Fruit fly (Drosophila melanogaster) whole organism, embryonic: ENCODE data around the gene cv-c.

Source experiments
- Abd-B ChIP-seq: fragments of 200-800 bp; sonication (Bioruptor generic); optimal IDR thresholded peaks from 2 replicates; lab custom pipeline; 2018; ENCODE audit warnings: missing biosample characterization, mild to moderate bottlenecking, missing genetic modification characterization, moderate library complexity
- Asciz ChIP-seq: fragments of 200-800 bp; sonication (Bioruptor generic); optimal IDR thresholded peaks from 2 replicates; lab custom pipeline; 2017; ENCODE audit warnings: missing biosample characterization, mild to moderate bottlenecking, missing genetic modification characterization, missing genetic modification reagents
- Atf6 ChIP-seq: fragments of 200-800 bp; sonication (Bioruptor generic); IDR thresholded peaks from 2 replicates; pipeline ENCODE4 v1.3.6; 2022; ENCODE audit warnings: missing biosample characterization, missing genetic modification characterization
- Awh ChIP-seq: fragments of 200-800 bp; sonication (Bioruptor generic); IDR thresholded peaks from 2 replicates; pipeline ENCODE4, ENCODE4 v1.3.6; 2022; ENCODE audit warnings: missing biosample characterization, missing genetic modification characterization
- C15 ChIP-seq: fragments of 200-800 bp; sonication (Bioruptor generic); IDR thresholded peaks from 3 replicates; pipeline ENCODE4 v1.3.6; 2022; ENCODE audit warnings: missing biosample characterization, missing genetic modification characterization
- CG1024 ChIP-seq: fragments of 200-800 bp; sonication (Bioruptor generic); IDR thresholded peaks from 2 replicates; pipeline ENCODE4 v1.3.6; 2022; ENCODE audit warnings: missing biosample characterization, missing genetic modification characterization
- CG11456 ChIP-seq: fragments of 200-800 bp; sonication (Bioruptor generic); IDR thresholded peaks from 3 replicates; pipeline ENCODE4 v1.3.6; 2022; ENCODE audit warnings: missing biosample characterization, missing genetic modification characterization
- CG12391 ChIP-seq: fragments of 200-800 bp; sonication (Bioruptor generic); optimal IDR thresholded peaks from 3 replicates; lab custom pipeline; 2018; ENCODE audit warnings: missing biosample characterization, mild to moderate bottlenecking, missing genetic modification characterization, moderate library complexity
- CG14050 ChIP-seq: fragments of 200-800 bp; sonication (Bioruptor generic); IDR thresholded peaks from 3 replicates; pipeline ENCODE4 v1.3.6; 2022; ENCODE audit warnings: missing biosample characterization, missing genetic modification characterization
- CG15011 ChIP-seq: fragments of 200-800 bp; sonication (Bioruptor generic); optimal IDR thresholded peaks from 3 replicates; lab custom pipeline; 2018; ENCODE audit warnings: missing biosample characterization, mild to moderate bottlenecking, missing genetic modification characterization
- CG15601 ChIP-seq: fragments of 200-800 bp; sonication (Bioruptor generic); optimal IDR thresholded peaks from 3 replicates; lab custom pipeline; 2019; ENCODE audit warnings: missing biosample characterization, mild to moderate bottlenecking, missing genetic modification characterization, moderate library complexity
- CG17829 ChIP-seq: fragments of 200-800 bp; optimal IDR thresholded peaks from 2 replicates; lab custom pipeline; 2019; ENCODE audit warnings: missing biosample characterization, mild to moderate bottlenecking, missing genetic modification characterization, moderate library complexity
- CG2116 ChIP-seq: fragments of 200-800 bp; sonication (Bioruptor generic); optimal IDR thresholded peaks from 3 replicates; lab custom pipeline; 2018; ENCODE audit warnings: missing biosample characterization, mild to moderate bottlenecking, missing genetic modification characterization
- CG30020 ChIP-seq: fragments of 200-800 bp; optimal IDR thresholded peaks from 2 replicates; lab custom pipeline; 2019; ENCODE audit warnings: missing biosample characterization, mild to moderate bottlenecking, missing genetic modification characterization, moderate library complexity
- CG30431 ChIP-seq: fragments of 200-800 bp; sonication (Bioruptor generic); optimal IDR thresholded peaks from 2 replicates; lab custom pipeline; 2017; ENCODE audit warnings: missing biosample characterization, missing genetic modification characterization
- CG3065 ChIP-seq: fragments of 200-800 bp; sonication (Bioruptor generic); optimal IDR thresholded peaks from 2 replicates; lab custom pipeline; 2016; ENCODE audit warnings: missing biosample characterization, missing genetic modification characterization
- CG3726 ChIP-seq: fragments of 200-800 bp; sonication (Bioruptor generic); IDR thresholded peaks from 3 replicates; pipeline ENCODE4, ENCODE4 v1.3.6; 2022; ENCODE audit warnings: missing biosample characterization, missing genetic modification characterization
- CG4617 ChIP-seq: fragments of 200-800 bp; sonication (Bioruptor generic); optimal IDR thresholded peaks from 3 replicates; lab custom pipeline; 2016; ENCODE audit warnings: missing biosample characterization, missing genetic modification characterization, borderline replicate concordance
- CG4820 ChIP-seq: fragments of 200-800 bp; sonication (Bioruptor generic); optimal IDR thresholded peaks from 3 replicates; lab custom pipeline; 2016; ENCODE audit warnings: missing biosample characterization, missing genetic modification characterization
- CG5180 ChIP-seq: fragments of 200-800 bp; sonication (Bioruptor generic); optimal IDR thresholded peaks from 3 replicates; lab custom pipeline; 2017; ENCODE audit warnings: missing biosample characterization, missing genetic modification characterization, mild to moderate bottlenecking, moderate library complexity, missing genetic modification reagents
- CG6654 ChIP-seq: fragments of 200-800 bp; sonication (Bioruptor generic); optimal IDR thresholded peaks from 2 replicates; lab custom pipeline; 2017; ENCODE audit warnings: missing biosample characterization, mild to moderate bottlenecking, missing genetic modification characterization
- CG7556 ChIP-seq: fragments of 200-800 bp; sonication (Bioruptor generic); optimal IDR thresholded peaks from 2 replicates; lab custom pipeline; 2017; ENCODE audit warnings: missing biosample characterization, mild to moderate bottlenecking, missing genetic modification characterization
- CG9437 ChIP-seq: fragments of 200-800 bp; sonication (Bioruptor generic); optimal IDR thresholded peaks from 2 replicates; lab custom pipeline; 2018; ENCODE audit warnings: missing biosample characterization, mild to moderate bottlenecking, missing genetic modification characterization
- CHES-1-like ChIP-seq: fragments of 200-800 bp; sonication (Bioruptor generic); optimal IDR thresholded peaks from 2 replicates; lab custom pipeline; 2016; ENCODE audit warnings: missing biosample characterization, missing genetic modification characterization
- D19B ChIP-seq: fragments of 200-800 bp; sonication (Bioruptor generic); optimal IDR thresholded peaks from 2 replicates; lab custom pipeline; 2017; ENCODE audit warnings: missing biosample characterization, mild to moderate bottlenecking, missing genetic modification characterization
- E2f1 ChIP-seq: fragments of 200-800 bp; sonication (Bioruptor generic); IDR thresholded peaks from 2 replicates; pipeline ENCODE4 v1.3.6; 2022; ENCODE audit warnings: missing biosample characterization, missing genetic modification characterization
- H15 ChIP-seq: fragments of 200-800 bp; sonication (Bioruptor generic); IDR thresholded peaks from 3 replicates; pipeline ENCODE4 v1.3.6; 2022; ENCODE audit warnings: missing biosample characterization, missing genetic modification characterization
- MBD-R2 ChIP-seq: fragments of 200-800 bp; sonication (Bioruptor generic); IDR thresholded peaks from 2 replicates; pipeline ENCODE4 v1.3.6; 2022; ENCODE audit warnings: missing biosample characterization, missing genetic modification characterization
- Opbp ChIP-seq: fragments of 200-800 bp; sonication (Bioruptor generic); IDR thresholded peaks from 3 replicates; pipeline ENCODE4 v1.3.6; 2022; ENCODE audit warnings: missing biosample characterization, missing genetic modification characterization; ENCODE audit not compliant: partially characterized antibody
- Ravus ChIP-seq: fragments of 200-800 bp; sonication (Bioruptor generic); IDR thresholded peaks from 2 replicates; pipeline ENCODE4 v1.3.6; 2022; ENCODE audit warnings: missing biosample characterization, missing genetic modification characterization
- Sox102F ChIP-seq: fragments of 200-800 bp; sonication (Bioruptor generic); optimal IDR thresholded peaks from 2 replicates; lab custom pipeline; 2018; ENCODE audit warnings: missing biosample characterization, mild to moderate bottlenecking, missing genetic modification characterization, moderate library complexity
- Taf1 ChIP-seq: fragments of 200-800 bp; sonication (Bioruptor generic); IDR thresholded peaks from 2 replicates; pipeline ENCODE4 v1.3.6; 2022; ENCODE audit warnings: missing biosample characterization, missing genetic modification characterization
- Vsx1 ChIP-seq: fragments of 200-800 bp; sonication (Bioruptor generic); optimal IDR thresholded peaks from 2 replicates; lab custom pipeline; 2017; ENCODE audit warnings: missing biosample characterization, mild to moderate bottlenecking, missing genetic modification characterization, missing genetic modification reagents
- chm ChIP-seq: fragments of 200-800 bp; sonication (Bioruptor generic); IDR thresholded peaks from 2 replicates; pipeline ENCODE4 v1.3.6; 2022; ENCODE audit warnings: missing biosample characterization, missing genetic modification characterization
- dysf ChIP-seq: fragments of 200-800 bp; sonication (Bioruptor generic); IDR thresholded peaks from 3 replicates; pipeline ENCODE4 v1.3.6; 2022; ENCODE audit warnings: missing biosample characterization, missing genetic modification characterization
- eyg ChIP-seq: fragments of 200-800 bp; sonication (Bioruptor generic); optimal IDR thresholded peaks from 3 replicates; lab custom pipeline; 2016; ENCODE audit warnings: missing biosample characterization, missing genetic modification characterization
- fd64A ChIP-seq: fragments of 200-800 bp; sonication (Bioruptor generic); optimal IDR thresholded peaks from 3 replicates; lab custom pipeline; 2018; ENCODE audit warnings: missing biosample characterization, mild to moderate bottlenecking, missing genetic modification characterization
- gfzf ChIP-seq: fragments of 200-800 bp; sonication (Bioruptor generic); optimal IDR thresholded peaks from 2 replicates; lab custom pipeline; 2016; ENCODE audit warnings: missing biosample characterization, mild to moderate bottlenecking, missing genetic modification characterization, moderate library complexity
- ham ChIP-seq: fragments of 200-800 bp; sonication (Bioruptor generic); IDR thresholded peaks from 2 replicates; pipeline ENCODE4 v1.3.6; 2022; ENCODE audit warnings: missing biosample characterization, missing genetic modification characterization
- hb ChIP-seq: fragments of 200-800 bp; sonication (Bioruptor generic); IDR thresholded peaks from 3 replicates; pipeline ENCODE4 v1.3.6; 2022; ENCODE audit warnings: missing biosample characterization, missing genetic modification characterization; ENCODE audit not compliant: partially characterized antibody
- mirr ChIP-seq: fragments of 200-800 bp; sonication (Bioruptor generic); optimal IDR thresholded peaks from 3 replicates; lab custom pipeline; 2018; ENCODE audit warnings: missing biosample characterization, mild to moderate bottlenecking, missing genetic modification characterization
- p53 ChIP-seq: fragments of 200-800 bp; sonication (Bioruptor generic); optimal IDR thresholded peaks from 2 replicates; lab custom pipeline; 2016; ENCODE audit warnings: missing biosample characterization, missing genetic modification characterization
- prd ChIP-seq, 3 experiments: fragments of >200 bp in 2 of 3; fragments of 200-800 bp in 1 of 3; sonication (Bioruptor generic) in 1 of 3; optimal IDR thresholded peaks in 2 of 3; IDR thresholded peaks in 1 of 3; 2 replicates in 2 of 3; 3 replicates in 1 of 3; pipeline versions ENCODE4 v1.3.6 to Lab custom; 2017 to 2022; ENCODE audit warnings: missing biosample characterization in 1 of 3, missing genetic modification characterization in 1 of 3
- pum ChIP-seq: fragments of 200-800 bp; sonication (Bioruptor generic); optimal IDR thresholded peaks from 2 replicates; lab custom pipeline; 2016; ENCODE audit warnings: missing biosample characterization, missing genetic modification characterization
- sc ChIP-seq, 3 experiments: fragments of >200 bp in 2 of 3; fragments of 200-800 bp in 1 of 3; sonication (Bioruptor generic) in 1 of 3; optimal IDR thresholded peaks; 2 replicates in 2 of 3; 3 replicates in 1 of 3; lab custom pipeline; 2017; ENCODE audit warnings: mild to moderate bottlenecking in 1 of 3, missing biosample characterization in 1 of 3, missing genetic modification characterization in 1 of 3, missing genetic modification reagents in 1 of 3
- ssp ChIP-seq: fragments of 200-800 bp; sonication (Bioruptor generic); IDR thresholded peaks from 2 replicates; pipeline ENCODE4 v1.3.6; 2022; ENCODE audit warnings: missing biosample characterization, missing genetic modification characterization
- tup ChIP-seq: fragments of 200-800 bp; sonication (Bioruptor generic); optimal IDR thresholded peaks from 2 replicates; lab custom pipeline; 2016; ENCODE audit warnings: missing biosample characterization, mild to moderate bottlenecking, missing genetic modification characterization, moderate library complexity
- vnd ChIP-seq: fragments of 200-800 bp; sonication (Bioruptor generic); IDR thresholded peaks from 3 replicates; pipeline ENCODE4 v1.3.6; 2022; ENCODE audit warnings: missing biosample characterization, missing genetic modification characterization; ENCODE audit not compliant: partially characterized antibody
- zen2 ChIP-seq: fragments of 200-800 bp; sonication (Bioruptor generic); IDR thresholded peaks from 3 replicates; pipeline ENCODE4 v1.3.6; 2022; ENCODE audit warnings: missing biosample characterization, missing genetic modification characterization; ENCODE audit not compliant: partially characterized antibody

The cv-c gene

DNA sequence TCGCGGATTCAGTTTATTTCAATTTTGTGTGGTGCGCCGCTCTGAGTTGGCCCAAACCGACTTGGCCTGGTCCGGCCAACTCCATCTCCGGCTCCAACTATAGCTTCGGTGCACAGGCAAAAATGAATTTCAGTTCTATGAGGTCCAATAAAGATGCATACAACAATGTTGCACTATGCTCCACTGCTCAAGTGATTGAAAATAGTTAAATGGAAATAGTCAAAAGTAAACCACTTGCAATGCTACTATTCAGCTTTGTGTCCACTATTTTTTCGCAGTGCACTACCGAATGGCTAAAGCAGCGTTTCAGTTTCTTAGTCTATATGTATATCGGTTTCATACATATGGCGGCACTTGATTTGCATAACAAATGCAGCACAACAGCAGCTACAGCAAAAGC is 5.2 kb downstream of the cv-c start (continued):
- TF ChIP-seq CG15011 (peak; percentile 24), CG4617 (no peak), Sox102F (GFP tag; lab: Kevin White, UChicago) (peak; percentile 79), CG6654 (no peak), dysf (GFP tag; lab: Robert Waterston, UW) (peak; percentile 88), sc (optimal IDR thresholded peaks at IDR 0.05; lab: Kevin White, UChicago) (no peak), sc (GFP tag; optimal IDR thresholded peaks at IDR 0.05; lab: Kevin White, UChicago) (no peak), CG4820 (GFP tag; lab: Kevin White, UChicago) (peak; percentile 53), Awh (GFP tag; lab: Robert Waterston, UW) (peak; percentile 81), CG30020 (tag; lab: Kevin White, UChicago) (no peak), C15 (GFP tag; lab: Robert Waterston, UW) (0 out of 3 replicates have a peak, but pooled peaks have one; percentile 18), CG30431 (GFP tag; lab: Kevin White, UChicago) (peak; percentile 31), CHES-1-like (GFP tag; lab: Kevin White, UChicago) (peak; percentile 52), vnd (no peak), Vsx1 (GFP tag; lab: Kevin White, UChicago) (peak; percentile 53), Atf6 (GFP tag; lab: Robert Waterston, UW) (peak; percentile 77), gfzf (GFP tag; lab: Kevin White, UChicago) (no peak), Abd-B (GFP tag; lab: Kevin White, UChicago) (peak; percentile 49), CG5180 (GFP tag; lab: Kevin White, UChicago) (peak; percentile 43), H15 (peak; percentile 68; the same call in 2 of the 3 replicates), CG1024 (GFP tag; lab: Robert Waterston, UW) (peak; percentile 67; the same call in 1 of the 2 replicates), Taf1 (GFP tag; lab: Robert Waterston, UW) (peak; percentile 33; the same call in 1 of the 2 replicates), CG17829 (peak; percentile 52), E2f1 (peak; percentile 75), CG9437 (peak; percentile 31), Ravus (GFP tag; lab: Robert Waterston, UW) (peak; percentile 25), p53 (GFP tag; lab: Kevin White, UChicago) (peak; percentile 34), CG3726 (GFP tag; lab: Robert Waterston, UW) (peak; percentile 75; the same call in 2 of the 3 replicates), tup (GFP tag; lab: Kevin White, UChicago) (peak; percentile 11), CG3065 (peak; percentile 4), prd (optimal IDR thresholded peaks at IDR 0.05; lab: Kevin White, UChicago) (no peak), prd (GFP tag; IDR thresholded peaks at IDR 0.05; lab: Robert Waterston, UW) (peak; percentile 78), Asciz (GFP tag; lab: Kevin White, UChicago) (peak; percentile 49), fd64A (GFP tag; lab: Kevin White, UChicago) (peak; percentile 26), CG7556 (GFP tag; lab: Kevin White, UChicago) (peak; percentile 50), Opbp (GFP tag; lab: Robert Waterston, UW) (no peak), pum (GFP tag; lab: Kevin White, UChicago) (peak; percentile 47), CG2116 (GFP tag; lab: Kevin White, UChicago) (peak; percentile 3), CG12391 (tag; lab: Kevin White, UChicago) (peak; percentile 56), zen2 (GFP tag; lab: Robert Waterston, UW) (no peak), D19B (GFP tag; lab: Kevin White, UChicago) (peak; percentile 27), ham (GFP tag; lab: Robert Waterston, UW) (no peak), CG15601 (tag; lab: Kevin White, UChicago) (no peak), chm (GFP tag; lab: Robert Waterston, UW) (peak; percentile 45; the same call in 1 of the 2 replicates), ssp (GFP tag; lab: Robert Waterston, UW) (peak; percentile 45; the same call in 1 of the 2 replicates), eyg (GFP tag; lab: Kevin White, UChicago) (peak; percentile 39), hb (GFP tag; lab: Robert Waterston, UW) (no peak), mirr (GFP tag; lab: Kevin White, UChicago) (no peak), MBD-R2 (GFP tag; lab: Robert Waterston, UW) (peak; percentile 27; the same call in 1 of the 2 replicates), CG11456 (peak; percentile 82), CG14050 (peak; percentile 63)
